Fruit fly (Drosophila melanogaster): ENCODE results near the gene Vml.

The Vml gene

dm6 chrX:2318369-2318768, 42.7 kb downstream of the Vml start (continued):
- TF ChIP-seq Dip3 (GFP tag; optimal IDR thresholded peaks at IDR 0.05) (no peak), grau (tag; optimal IDR thresholded peaks at IDR 0.05) (peak; percentile 39), Bdp1 (GFP tag; optimal IDR thresholded peaks at IDR 0.05) (no peak), Optix (GFP tag; IDR thresholded peaks at IDR 0.05) (peak; percentile 78), bab2 (GFP tag; optimal IDR thresholded peaks at IDR 0.05) (peak; percentile 21), CG14710 (tag; optimal IDR thresholded peaks at IDR 0.05) (peak; percentile 49), CG4707 (GFP tag; optimal IDR thresholded peaks at IDR 0.05) (no peak), D (optimal IDR thresholded peaks at IDR 0.05) (no peak), D (GFP tag; optimal IDR thresholded peaks at IDR 0.05) (peak; percentile 55), dmrt11E (tag; optimal IDR thresholded peaks at IDR 0.05) (peak; percentile 69), dmrt99B (tag; optimal IDR thresholded peaks at IDR 0.05) (peak; percentile 82), CG6254 (GFP tag; optimal IDR thresholded peaks at IDR 0.05) (no peak), HLH54F (GFP tag; optimal IDR thresholded peaks at IDR 0.05) (no peak), en (GFP tag; optimal IDR thresholded peaks at IDR 0.05) (peak; percentile 31), CG10267 (tag; optimal IDR thresholded peaks at IDR 0.05) (peak; percentile 40), CG8290 (GFP tag; optimal IDR thresholded peaks at IDR 0.05) (peak; percentile 20), CG8290 (tag; optimal IDR thresholded peaks at IDR 0.05) (peak in 1 of 2 experiments; percentile 55), unpg (GFP tag; optimal IDR thresholded peaks at IDR 0.05) (peak; percentile 40), Drgx (GFP tag; IDR thresholded peaks at IDR 0.05) (peak; percentile 80), CG2199 (GFP tag; IDR thresholded peaks at IDR 0.05) (peak; percentile 49; the same call in 1 of the 3 replicates), stc (GFP tag; IDR thresholded peaks at IDR 0.05) (peak; percentile 61), CG1233 (GFP tag; optimal IDR thresholded peaks at IDR 0.05) (no peak), corto (GFP tag; optimal IDR thresholded peaks at IDR 0.05) (no peak), gcm2 (GFP tag; optimal IDR thresholded peaks at IDR 0.05) (peak; percentile 6), bowl (GFP tag; IDR thresholded peaks at IDR 0.05) (no peak), CG17829 (tag; optimal IDR thresholded peaks at IDR 0.05) (peak; percentile 80), chif (GFP tag; optimal IDR thresholded peaks at IDR 0.05) (peak in 1 of 2 experiments; percentile 53), Dip2 (GFP tag; IDR thresholded peaks at IDR 0.05) (no peak), CG7839 (tag; optimal IDR thresholded peaks at IDR 0.05) (peak; percentile 29), ATbp (GFP tag; optimal IDR thresholded peaks at IDR 0.05) (peak; percentile 47), az2 (GFP tag; optimal IDR thresholded peaks at IDR 0.05) (peak; percentile 40), MESR4 (GFP tag; optimal IDR thresholded peaks at IDR 0.05) (no peak), Mad (GFP tag; optimal IDR thresholded peaks at IDR 0.05) (no peak), CG32767 (GFP tag; IDR thresholded peaks at IDR 0.05) (no peak; the same call in 1 of the 2 replicates), CG11093 (GFP tag; IDR thresholded peaks at IDR 0.05) (peak; percentile 62; the same call in 1 of the 3 replicates), CG6765 (GFP tag; optimal IDR thresholded peaks at IDR 0.05) (no peak), Camta (GFP tag; optimal IDR thresholded peaks at IDR 0.05) (peak; percentile 56), salm (tag; optimal IDR thresholded peaks at IDR 0.05) (no peak), phol (tag; optimal IDR thresholded peaks at IDR 0.05) (peak; percentile 51), pb (GFP tag; optimal IDR thresholded peaks at IDR 0.05) (peak; percentile 75), CG32772 (GFP tag; IDR thresholded peaks at IDR 0.05) (peak; percentile 82), yki (optimal IDR thresholded peaks at IDR 0.05) (no peak)

dm6 chrX:2319783-2320182, 44.2 kb downstream of the Vml start:
- peak; percentile 34 for TF ChIP-seq Med (GFP tag)
- TF ChIP-seq CG17802 (tag; optimal IDR thresholded peaks at IDR 0.05): no peak
- TF ChIP-seq CG10147 (GFP tag; optimal IDR thresholded peaks at IDR 0.05): no peak
- peak; percentile 63 for TF ChIP-seq Kr (GFP tag; optimal IDR thresholded peaks at IDR 0.05)
- TF ChIP-seq Mes4 (GFP tag; optimal IDR thresholded peaks at IDR 0.05): no peak
- peak; percentile 58 for TF ChIP-seq crol (GFP tag; IDR thresholded peaks at IDR 0.05)
- no peak for TF ChIP-seq CG3065 (GFP tag; optimal IDR thresholded peaks at IDR 0.05)
- 0 out of 3 replicates have a peak, but pooled peaks have one; percentile 38 for TF ChIP-seq CG2199 (GFP tag; IDR thresholded peaks at IDR 0.05)
- no peak for TF ChIP-seq dati (GFP tag; IDR thresholded peaks at IDR 0.05)
- peak; percentile 17 for TF ChIP-seq CG15479 (GFP tag; optimal IDR thresholded peaks at IDR 0.05)
- TF ChIP-seq cg (GFP tag; optimal IDR thresholded peaks at IDR 0.05): peak; percentile 83
- TF ChIP-seq gsb-n (tag; optimal IDR thresholded peaks at IDR 0.05): no peak
- no peak for TF ChIP-seq CG9876 (GFP tag; optimal IDR thresholded peaks at IDR 0.05)
- no peak for TF ChIP-seq lab (GFP tag; optimal IDR thresholded peaks at IDR 0.05)

All from whole organism, embryonic.